Worm (Caenorhabditis elegans) whole organism, late embryonic: ENCODE measurements around the gene fbxa-224.

Source experiments
- C38D4.7 ChIP-seq: fragments of 200-800 bp; sonication (Bioruptor generic); optimal IDR thresholded peaks from 2 replicates; lab custom pipeline; 2018; ENCODE audit warnings: mild to moderate bottlenecking, missing genetic modification characterization, moderate library complexity, missing compliant biosample characterization
- K09A11.1 ChIP-seq: sonication (generic microtip); optimal IDR thresholded peaks from 2 replicates; lab custom pipeline; 2017; ENCODE audit warnings: antibody characterized with exemption, mild to moderate bottlenecking, missing genetic modification characterization, missing compliant biosample characterization; ENCODE audit not compliant: insufficient read depth
- ama-1 ChIP-seq: fragments of 150-350 bp; optimal IDR thresholded peaks from 2 replicates; lab custom pipeline; 2014
- ceh-34 ChIP-seq: sonication (generic microtip); optimal IDR thresholded peaks from 2 replicates; lab custom pipeline; 2016; ENCODE audit warnings: mild to moderate bottlenecking, missing genetic modification characterization, missing compliant biosample characterization
- ceh-6 ChIP-seq: fragments of 200-800 bp; sonication (Bioruptor generic); optimal IDR thresholded peaks from 2 replicates; lab custom pipeline; 2018; ENCODE audit warnings: mild to moderate bottlenecking, missing genetic modification characterization, missing compliant biosample characterization
- eyg-1 ChIP-seq: sonication (generic microtip); optimal IDR thresholded peaks from 2 replicates; lab custom pipeline; 2016; ENCODE audit warnings: missing genotype, missing genetic modification characterization, missing compliant biosample characterization
- fkh-10 ChIP-seq: fragments of 150-350 bp; optimal IDR thresholded peaks from 2 replicates; lab custom pipeline; 2014; ENCODE audit warnings: missing biosample characterization, missing genetic modification reagents, missing genetic modification characterization
- hlh-6 ChIP-seq: sonication (generic microtip); optimal IDR thresholded peaks from 2 replicates; lab custom pipeline; 2016; ENCODE audit warnings: missing genotype, missing genetic modification characterization, missing compliant biosample characterization
- lin-11 ChIP-seq: fragments of 200-800 bp; sonication (Bioruptor generic); optimal IDR thresholded peaks from 2 replicates; lab custom pipeline; 2018; ENCODE audit warnings: mild to moderate bottlenecking, missing genetic modification characterization, missing compliant biosample characterization
- nhr-11 ChIP-seq: fragments of 150-350 bp; optimal IDR thresholded peaks from 2 replicates; lab custom pipeline; 2014; ENCODE audit warnings: missing biosample characterization, missing genetic modification characterization
- pag-3 ChIP-seq: sonication (generic microtip); optimal IDR thresholded peaks from 2 replicates; lab custom pipeline; 2016; ENCODE audit warnings: missing compliant biosample characterization, missing genetic modification characterization, borderline replicate concordance
- pha-4 ChIP-seq: fragments of 150-350 bp; optimal IDR thresholded peaks from 2 replicates; lab custom pipeline; 2018; ENCODE audit warnings: missing biosample characterization, missing genetic modification reagents, missing genetic modification characterization
- pros-1 ChIP-seq: fragments of 150-350 bp; optimal IDR thresholded peaks from 2 replicates; lab custom pipeline; 2014; ENCODE audit warnings: missing biosample characterization, missing genetic modification reagents, missing genetic modification characterization
- tbx-2 ChIP-seq: sonication (generic microtip); optimal IDR thresholded peaks from 2 replicates; lab custom pipeline; 2016; ENCODE audit warnings: missing genetic modification characterization, missing compliant biosample characterization

ce11 chrII:7561494-7561893, 13.6 kb upstream of the fbxa-224 start, which contains the start of the genes ZK1290.11 and ZK1290.1:
- no peak for TF ChIP-seq nhr-11
- no peak for TF ChIP-seq hlh-6 (tag; lab: Kevin White, UChicago)
- no peak for TF ChIP-seq pros-1 (tag; lab: Kevin White, UChicago)
- TF ChIP-seq ama-1 (lab: Kevin White, UChicago), result no peak
- no peak for TF ChIP-seq fkh-10 (GFP tag; lab: Kevin White, UChicago)
- no peak for TF ChIP-seq ceh-6 (GFP tag; lab: Kevin White, UChicago)
- no peak for TF ChIP-seq C38D4.7
- TF ChIP-seq tbx-2 (tag; lab: Kevin White, UChicago), result no peak
- TF ChIP-seq eyg-1 (tag; lab: Kevin White, UChicago), result no peak
- TF ChIP-seq lin-11, result no peak
- no peak for TF ChIP-seq pag-3 (tag; lab: Kevin White, UChicago)
- no peak for TF ChIP-seq ceh-34 (tag; lab: Kevin White, UChicago)
- no peak for TF ChIP-seq pha-4 (tag; lab: Kevin White, UChicago)
- TF ChIP-seq K09A11.1 (tag; lab: Kevin White, UChicago), result no peak
